Worm (Caenorhabditis elegans): ENCODE data around the gene prp-39.

DNA sequence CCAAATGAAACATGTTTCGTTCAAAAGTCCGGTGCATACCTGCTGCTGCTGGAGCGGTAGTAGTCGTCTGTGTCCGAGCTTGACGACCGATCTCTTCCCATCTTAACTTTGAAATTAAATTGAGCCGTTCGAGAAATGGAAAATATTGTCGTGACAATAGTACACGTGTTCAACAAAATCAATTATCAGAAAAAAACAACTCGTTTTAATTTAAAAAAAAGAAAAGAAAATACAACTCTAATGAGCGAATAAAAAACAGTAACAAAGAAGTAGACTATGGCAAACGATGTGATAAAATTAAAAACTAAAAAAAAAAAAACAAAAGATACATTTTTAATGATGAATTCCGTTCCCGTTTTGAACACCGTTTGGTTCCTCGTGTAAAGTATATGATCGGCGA lies at the start of gene prp-39:
- TF ChIP-seq hlh-4 (tag; optimal IDR thresholded peaks at IDR 0.05) (no peak), skn-1 (tag; optimal IDR thresholded peaks at IDR 0.05) (no peak), pqm-1 (tag; optimal IDR thresholded peaks at IDR 0.05) (no peak)
